Worm (Caenorhabditis elegans) whole organism, L4/young adult: ENCODE data around the gene ZC239.13.
"Not testable (repeated sequence)": the region's sequence is repeated elsewhere in the genome, so short reads cannot be mapped to it uniquely, and the experiment has no call there.

Experiments used
- W03F9.2 ChIP-seq: fragments of 150-350 bp; optimal IDR thresholded peaks from 2 replicates; lab custom pipeline; 2014; ENCODE audit warnings: missing biosample characterization, missing genetic modification characterization
- dao-5 ChIP-seq: sonication (generic microtip); optimal IDR thresholded peaks from 2 replicates; lab custom pipeline; 2016; ENCODE audit warnings: missing genotype, missing genetic modification characterization, moderate library complexity, missing compliant biosample characterization
- him-1 ChIP-seq: sonication (generic microtip); optimal IDR thresholded peaks from 2 replicates; lab custom pipeline; 2016; ENCODE audit warnings: missing genotype, missing genetic modification reagents, missing genetic modification characterization, missing compliant biosample characterization

ce11 chrII:3177663-3178062 lies 45.0 kb downstream of the ZC239.13 start, which contains the start of gene sri-40:
- TF ChIP-seq him-1, dao-5, W03F9.2 (tag; lab: Kevin White, UChicago): not testable (repeated sequence)
